Worm (Caenorhabditis elegans): ENCODE measurements around the gene nas-31.
A peak's percentile ranks its signal among the peaks of the same experiment; 100 is the strongest.

The nas-31 gene

ce11 chrV:10947210-10947609 is 25.6 kb upstream of the nas-31 start:
- no peak for TF ChIP-seq ceh-83 (GFP tag; optimal IDR thresholded peaks at IDR 0.05)
- no peak for TF ChIP-seq unc-62 (GFP tag; optimal IDR thresholded peaks at IDR 0.05)
- no peak for TF ChIP-seq unc-39 (tag; optimal IDR thresholded peaks at IDR 0.05)

- TF ChIP-seq ces-1 (GFP tag; optimal IDR thresholded peaks at IDR 0.05) (peak; percentile 28), nhr-76 (tag; optimal IDR thresholded peaks at IDR 0.05) (no peak), nhr-28 (tag; optimal IDR thresholded peaks at IDR 0.05) (no peak), sptf-1 (tag; optimal IDR thresholded peaks at IDR 0.05) (no peak)
Measured at ce11 chrV:10944903-10945302, 23.3 kb upstream of the nas-31 start.

- TF ChIP-seq hlh-1 (tag; optimal IDR thresholded peaks at IDR 0.05) = no peak
- TF ChIP-seq sptf-1 (tag; optimal IDR thresholded peaks at IDR 0.05) = no peak
- no peak for TF ChIP-seq M03D4.4 (tag; optimal IDR thresholded peaks at IDR 0.05)
- no peak for TF ChIP-seq tbx-8 (GFP tag; optimal IDR thresholded peaks at IDR 0.05)
- no peak for TF ChIP-seq pha-4 (tag; optimal IDR thresholded peaks at IDR 0.05)
- no peak for TF ChIP-seq elt-1 (tag; optimal IDR thresholded peaks at IDR 0.05; ENCODE audit: borderline replicate concordance, insufficient read depth)
- no peak for TF ChIP-seq nhr-2 (tag; optimal IDR thresholded peaks at IDR 0.05)
- no peak for TF ChIP-seq ceh-43 (GFP tag; optimal IDR thresholded peaks at IDR 0.05)
- TF ChIP-seq ztf-11 (tag; optimal IDR thresholded peaks at IDR 0.05) = no peak
- no peak for TF ChIP-seq drap-1 (GFP tag; optimal IDR thresholded peaks at IDR 0.05)
- no peak for TF ChIP-seq ces-1 (GFP tag; optimal IDR thresholded peaks at IDR 0.05)
Measured at ce11 chrV:10942161-10942560, 20.5 kb upstream of the nas-31 start, which contains the start of gene zip-9. Gene zip-9 (plus strand): TSS chrV:10942461.

- TF ChIP-seq drap-1 (GFP tag; optimal IDR thresholded peaks at IDR 0.05) (no peak), elt-1 (tag; optimal IDR thresholded peaks at IDR 0.05; ENCODE audit: borderline replicate concordance, insufficient read depth) (no peak), tbx-8 (GFP tag; optimal IDR thresholded peaks at IDR 0.05) (no peak), pha-4 (tag; optimal IDR thresholded peaks at IDR 0.05) (no peak), lin-32 (GFP tag; optimal IDR thresholded peaks at IDR 0.05) (no peak), mep-1 (tag; optimal IDR thresholded peaks at IDR 0.05) (no peak), nhr-28 (tag; optimal IDR thresholded peaks at IDR 0.05) (no peak), zip-8 (tag; optimal IDR thresholded peaks at IDR 0.05) (no peak), M03D4.4 (tag; optimal IDR thresholded peaks at IDR 0.05) (no peak), ztf-11 (tag; optimal IDR thresholded peaks at IDR 0.05) (no peak), cnd-1 (tag; optimal IDR thresholded peaks at IDR 0.05) (no peak), nhr-76 (tag; optimal IDR thresholded peaks at IDR 0.05) (no peak)
Measured at ce11 chrV:10941150-10941549, 19.5 kb upstream of the nas-31 start, which contains the start of gene F17C11.26. Gene F17C11.26 (plus strand): TSS chrV:10941450.

- no peak for TF ChIP-seq nhr-237 (tag; optimal IDR thresholded peaks at IDR 0.05)
- TF ChIP-seq unc-39 (tag; optimal IDR thresholded peaks at IDR 0.05) = no peak
- peak; percentile 34 for TF ChIP-seq unc-120 (tag; optimal IDR thresholded peaks at IDR 0.05; ENCODE audit: poor library complexity, severe bottlenecking)
- TF ChIP-seq ztf-11 (tag; optimal IDR thresholded peaks at IDR 0.05) = no peak
- TF ChIP-seq blmp-1 (tag; optimal IDR thresholded peaks at IDR 0.05) = peak; percentile 14
- no peak for TF ChIP-seq tbx-8 (GFP tag; optimal IDR thresholded peaks at IDR 0.05)
- TF ChIP-seq zip-8 (tag; optimal IDR thresholded peaks at IDR 0.05) = peak; percentile 66
- no peak for TF ChIP-seq M03D4.4 (tag; optimal IDR thresholded peaks at IDR 0.05)
- peak; percentile 75 for TF ChIP-seq unc-62 (GFP tag; optimal IDR thresholded peaks at IDR 0.05)
- TF ChIP-seq nhr-2 (tag; optimal IDR thresholded peaks at IDR 0.05) = peak; percentile 68
- peak; percentile 58 for TF ChIP-seq ces-1 (GFP tag; optimal IDR thresholded peaks at IDR 0.05)
- no peak for TF ChIP-seq sptf-1 (tag; optimal IDR thresholded peaks at IDR 0.05)
- TF ChIP-seq hlh-1 (tag; optimal IDR thresholded peaks at IDR 0.05) = peak; percentile 9
- TF ChIP-seq drap-1 (GFP tag; optimal IDR thresholded peaks at IDR 0.05) = peak; percentile 20
- TF ChIP-seq cnd-1 (tag; optimal IDR thresholded peaks at IDR 0.05) = no peak
- TF ChIP-seq elt-3 (tag; optimal IDR thresholded peaks at IDR 0.05) = no peak
- TF ChIP-seq ham-2 (GFP tag; optimal IDR thresholded peaks at IDR 0.05) = peak; percentile 39
- TF ChIP-seq lin-32 (GFP tag; optimal IDR thresholded peaks at IDR 0.05) = no peak
- no peak for TF ChIP-seq nhr-12 (tag; optimal IDR thresholded peaks at IDR 0.05)
- peak; percentile 50 for TF ChIP-seq mep-1 (tag; optimal IDR thresholded peaks at IDR 0.05)
- TF ChIP-seq ceh-39 (tag; optimal IDR thresholded peaks at IDR 0.05) = peak; percentile 43
- no peak for TF ChIP-seq sem-2 (GFP tag; optimal IDR thresholded peaks at IDR 0.05)
- peak; percentile 4 for TF ChIP-seq pha-4 (tag; optimal IDR thresholded peaks at IDR 0.05)
- no peak for TF ChIP-seq nhr-28 (tag; optimal IDR thresholded peaks at IDR 0.05)
- TF ChIP-seq nhr-76 (tag; optimal IDR thresholded peaks at IDR 0.05) = no peak
- TF ChIP-seq ceh-43 (GFP tag; optimal IDR thresholded peaks at IDR 0.05) = no peak
- no peak for TF ChIP-seq bed-3 (GFP tag; optimal IDR thresholded peaks at IDR 0.05)
- TF ChIP-seq mls-2 (tag; optimal IDR thresholded peaks at IDR 0.05) = no peak
- TF ChIP-seq snpc-4 (tag; optimal IDR thresholded peaks at IDR 0.05) = no peak
- TF ChIP-seq lsy-2 (tag; optimal IDR thresholded peaks at IDR 0.05) = peak; percentile 22
- no peak for TF ChIP-seq elt-1 (tag; optimal IDR thresholded peaks at IDR 0.05; ENCODE audit: borderline replicate concordance, insufficient read depth)
- no peak for TF ChIP-seq flh-1 (GFP tag; optimal IDR thresholded peaks at IDR 0.05)
- no peak for TF ChIP-seq lin-13 (tag; optimal IDR thresholded peaks at IDR 0.05)
- TF ChIP-seq mab-5 (tag; optimal IDR thresholded peaks at IDR 0.05) = no peak
- TF ChIP-seq ceh-83 (GFP tag; optimal IDR thresholded peaks at IDR 0.05) = no peak
Measured at ce11 chrV:10940571-10940991, 18.9 kb upstream of the nas-31 start.
